Worm (Caenorhabditis elegans): ENCODE data around the gene H17B01.5.
"Not testable (repeated sequence)": the region's sequence is repeated elsewhere in the genome, so short reads cannot be mapped to it uniquely, and the experiment has no call there.

ce11 chrII:1467711-1468110 is 5.7 kb downstream of the H17B01.5 start, which contains the start of gene Y51H7C.1:
- TF ChIP-seq him-1, dao-5 (tag; optimal IDR thresholded peaks at IDR 0.05): not testable (repeated sequence)
